Worm (Caenorhabditis elegans) whole organism, L2 larva: ENCODE data around the gene ztf-31.

Experiments
- C34F6.9 ChIP-seq: fragments of 150-350 bp; optimal IDR thresholded peaks from 2 replicates; lab custom pipeline; 2014; ENCODE audit warnings: missing biosample characterization, missing genetic modification characterization
- F13H6.1 ChIP-seq: sonication (generic microtip); optimal IDR thresholded peaks from 2 replicates; lab custom pipeline; 2016; ENCODE audit warnings: missing genetic modification characterization, missing compliant biosample characterization
- Y55F3AM.14 ChIP-seq: fragments of 200-800 bp; sonication (Bioruptor generic); optimal IDR thresholded peaks from 2 replicates; lab custom pipeline; 2018; ENCODE audit warnings: mild to moderate bottlenecking, missing genetic modification characterization, missing compliant biosample characterization
- ZK546.5 ChIP-seq: sonication (generic microtip); optimal IDR thresholded peaks from 2 replicates; lab custom pipeline; 2017; ENCODE audit warnings: missing biosample characterization, missing genetic modification characterization
- alr-1 ChIP-seq: fragments of 150-350 bp; optimal IDR thresholded peaks from 2 replicates; lab custom pipeline; 2014; ENCODE audit warnings: missing biosample characterization, missing genetic modification characterization
- ama-1 ChIP-seq: fragments of 150-350 bp; optimal IDR thresholded peaks from 2 replicates; lab custom pipeline; 2018; ENCODE audit warnings: inconsistent platforms
- ceh-16 ChIP-seq: fragments of 150-350 bp; optimal IDR thresholded peaks from 2 replicates; lab custom pipeline; 2014; ENCODE audit warnings: missing biosample characterization, missing genetic modification characterization
- ceh-82 ChIP-seq: fragments of 150-350 bp; optimal IDR thresholded peaks from 2 replicates; lab custom pipeline; 2014; ENCODE audit warnings: missing biosample characterization, missing genetic modification characterization
- crh-2 ChIP-seq: sonication (generic microtip); optimal IDR thresholded peaks from 2 replicates; lab custom pipeline; 2017; ENCODE audit warnings: missing biosample characterization, missing genetic modification characterization
- dmd-4 ChIP-seq: sonication (generic microtip); optimal IDR thresholded peaks from 2 replicates; lab custom pipeline; 2017; ENCODE audit warnings: missing biosample characterization, missing genetic modification characterization
- egl-27 ChIP-seq: sonication (generic microtip); optimal IDR thresholded peaks from 3 replicates; lab custom pipeline; 2017; ENCODE audit warnings: missing biosample characterization, missing genetic modification reagents, missing genetic modification characterization
- elt-3 ChIP-seq: sonication (generic microtip); optimal IDR thresholded peaks from 2 replicates; lab custom pipeline; 2017; ENCODE audit warnings: missing biosample characterization, missing genetic modification characterization
- fos-1 ChIP-seq: fragments of 150-350 bp; optimal IDR thresholded peaks from 2 replicates; lab custom pipeline; 2014; ENCODE audit warnings: missing biosample characterization, missing genetic modification characterization
- gmeb-1 ChIP-seq: fragments of 150-350 bp; optimal IDR thresholded peaks from 2 replicates; lab custom pipeline; 2014; ENCODE audit warnings: missing biosample characterization, missing genetic modification characterization
- lin-13 ChIP-seq: fragments of 150-350 bp; optimal IDR thresholded peaks from 2 replicates; lab custom pipeline; 2014; ENCODE audit warnings: missing biosample characterization, missing genetic modification reagents, missing genetic modification characterization
- lin-39 ChIP-seq: fragments of 150-350 bp; optimal IDR thresholded peaks from 2 replicates; lab custom pipeline; 2014; ENCODE audit warnings: missing biosample characterization, missing genetic modification reagents, missing genetic modification characterization
- lsy-2 ChIP-seq, 2 experiments: fragments of 150-350 bp in 1 of 2; sonication (generic microtip) in 1 of 2; optimal IDR thresholded peaks; 2 replicates each; lab custom pipeline; 2014 to 2017; ENCODE audit warnings: missing biosample characterization in 2 of 2, missing genetic modification characterization in 2 of 2
- mab-5 ChIP-seq: fragments of 150-350 bp; optimal IDR thresholded peaks from 2 replicates; lab custom pipeline; 2014; ENCODE audit warnings: missing biosample characterization, missing genetic modification characterization
- nhr-10 ChIP-seq: sonication (generic microtip); optimal IDR thresholded peaks from 2 replicates; lab custom pipeline; 2017; ENCODE audit warnings: missing biosample characterization, missing genetic modification characterization
- nhr-129 ChIP-seq: fragments of 150-350 bp; optimal IDR thresholded peaks from 2 replicates; lab custom pipeline; 2014; ENCODE audit warnings: missing biosample characterization, missing genetic modification characterization
- nhr-21 ChIP-seq: fragments of 150-350 bp; optimal IDR thresholded peaks from 2 replicates; lab custom pipeline; 2014; ENCODE audit warnings: missing biosample characterization, missing genetic modification characterization
- nhr-23 ChIP-seq: fragments of 150-350 bp; optimal IDR thresholded peaks from 2 replicates; lab custom pipeline; 2014; ENCODE audit warnings: missing biosample characterization, missing genetic modification reagents, missing genetic modification characterization
- nhr-237 ChIP-seq: fragments of 150-350 bp; optimal IDR thresholded peaks from 2 replicates; lab custom pipeline; 2014; ENCODE audit warnings: missing biosample characterization, missing genetic modification characterization
- nhr-6 ChIP-seq: fragments of 150-350 bp; optimal IDR thresholded peaks from 2 replicates; lab custom pipeline; 2014; ENCODE audit warnings: missing biosample characterization, missing genetic modification characterization
- sma-9 ChIP-seq, 2 experiments: fragments of 150-350 bp in 1 of 2; sonication (generic microtip) in 1 of 2; optimal IDR thresholded peaks; 2 replicates each; lab custom pipeline; 2014 to 2016; ENCODE audit warnings: missing genetic modification characterization in 2 of 2, mild to moderate bottlenecking in 1 of 2, missing biosample characterization in 1 of 2, missing compliant biosample characterization in 1 of 2, missing genetic modification reagents in 1 of 2, moderate library complexity in 1 of 2
- snpc-4 ChIP-seq: fragments of 150-350 bp; optimal IDR thresholded peaks from 2 replicates; lab custom pipeline; 2014; ENCODE audit warnings: missing biosample characterization, missing genetic modification characterization
- unc-39 ChIP-seq: fragments of 150-350 bp; optimal IDR thresholded peaks from 2 replicates; lab custom pipeline; 2014; ENCODE audit warnings: missing biosample characterization, missing genetic modification characterization
- unc-55 ChIP-seq: fragments of 150-350 bp; sonication (generic microtip); optimal IDR thresholded peaks from 3 replicates; lab custom pipeline; 2014; ENCODE audit warnings: missing biosample characterization, missing genetic modification reagents, missing genetic modification characterization
- zag-1 ChIP-seq: fragments of 150-350 bp; optimal IDR thresholded peaks from 2 replicates; lab custom pipeline; 2014; ENCODE audit warnings: missing biosample characterization, missing genetic modification characterization
- ztf-1 ChIP-seq: fragments of 200-800 bp; sonication (Bioruptor generic); conservative IDR thresholded peaks from 2 replicates; pipeline ENCODE4 v1.3.6; 2022; ENCODE audit warnings: missing genetic modification characterization, missing compliant biosample characterization
- ztf-11 ChIP-seq: sonication (generic microtip); optimal IDR thresholded peaks from 2 replicates; lab custom pipeline; 2017; ENCODE audit warnings: missing biosample characterization, missing genetic modification characterization
- ztf-4 ChIP-seq: fragments of 150-350 bp; optimal IDR thresholded peaks from 2 replicates; lab custom pipeline; 2014; ENCODE audit warnings: missing biosample characterization, missing genetic modification characterization

The ztf-31 gene

ce11 chrIII:7209721-7210120 is 31.4 kb upstream of the ztf-31 start, which contains the start of gene R151.2:
Gene R151.2, plus strand, starts transcription at chrIII:7209967.
- TF ChIP-seq lin-13 (GFP tag; lab: Kevin White, UChicago) = no peak
- no peak for TF ChIP-seq nhr-10 (tag; lab: Kevin White, UChicago)
- TF ChIP-seq elt-3 (tag; lab: Kevin White, UChicago) = no peak
- no peak for TF ChIP-seq lin-39 (tag; lab: Kevin White, UChicago)
- TF ChIP-seq F13H6.1 (tag; lab: Kevin White, UChicago) = no peak
- TF ChIP-seq snpc-4 = no peak

ce11 chrIII:7210486-7210885 is 30.7 kb upstream of the ztf-31 start:
- TF ChIP-seq sma-9 (GFP tag; optimal IDR thresholded peaks at IDR 0.05; lab: Kevin White, UChicago) = no peak
- TF ChIP-seq sma-9 (tag; optimal IDR thresholded peaks at IDR 0.05; lab: Kevin White, UChicago) = no peak
- no peak for TF ChIP-seq ztf-4 (tag; lab: Kevin White, UChicago)
- TF ChIP-seq ztf-11 (tag; lab: Kevin White, UChicago) = no peak
- no peak for TF ChIP-seq ZK546.5 (tag; lab: Kevin White, UChicago)
- no peak for TF ChIP-seq nhr-237 (tag; lab: Kevin White, UChicago)
- peak; percentile 22 for TF ChIP-seq unc-55
- TF ChIP-seq, all 48 proteins: peak for 1

ce11 chrIII:7212028-7212427 is 29.1 kb upstream of the ztf-31 start:
- TF ChIP-seq nhr-237 (tag; lab: Kevin White, UChicago) (no peak), unc-55 (no peak), ZK546.5 (tag; lab: Kevin White, UChicago) (no peak), gmeb-1 (tag; lab: Kevin White, UChicago) (peak; percentile 19), elt-3 (tag; lab: Kevin White, UChicago) (no peak), dmd-4 (no peak), fos-1 (tag; lab: Kevin White, UChicago) (peak; percentile 62), ama-1 (no peak), lin-39 (tag; lab: Kevin White, UChicago) (no peak), F13H6.1 (tag; lab: Kevin White, UChicago) (no peak), lin-13 (GFP tag; lab: Kevin White, UChicago) (no peak), ceh-16 (tag; lab: Kevin White, UChicago) (no peak)

- TF ChIP-seq sma-9 (GFP tag; optimal IDR thresholded peaks at IDR 0.05; lab: Kevin White, UChicago) = peak; percentile 19
- no peak for TF ChIP-seq sma-9 (tag; optimal IDR thresholded peaks at IDR 0.05; lab: Kevin White, UChicago)
- TF ChIP-seq alr-1 (tag; lab: Kevin White, UChicago) = no peak
- peak in 1 of 2 experiments; percentile 16 for TF ChIP-seq lsy-2 (tag; optimal IDR thresholded peaks at IDR 0.05; lab: Kevin White, UChicago)
- no peak for TF ChIP-seq snpc-4
- no peak for TF ChIP-seq nhr-6
- TF ChIP-seq gmeb-1 (tag; lab: Kevin White, UChicago) = no peak
- no peak for TF ChIP-seq ceh-16 (tag; lab: Kevin White, UChicago)
- no peak for TF ChIP-seq nhr-23
- no peak for TF ChIP-seq zag-1
- no peak for TF ChIP-seq fos-1 (tag; lab: Kevin White, UChicago)
- TF ChIP-seq F13H6.1 (tag; lab: Kevin White, UChicago) = peak; percentile 13
- TF ChIP-seq ceh-82 = no peak
- TF ChIP-seq nhr-129 (tag; lab: Kevin White, UChicago) = peak; percentile 55
- TF ChIP-seq mab-5 = no peak
- TF ChIP-seq egl-27 (tag; lab: Kevin White, UChicago) = no peak
- no peak for TF ChIP-seq elt-3 (tag; lab: Kevin White, UChicago)
- TF ChIP-seq Y55F3AM.14 (GFP tag; lab: Kevin White, UChicago) = no peak
- TF ChIP-seq unc-39 = no peak
Observed at ce11 chrIII:7215532-7215931, 25.6 kb upstream of the ztf-31 start.

ce11 chrIII:7216226-7216625 is 24.9 kb upstream of the ztf-31 start, which contains the start of gene R151.1:
Gene R151.1, plus strand, starts transcription at chrIII:7216526.
- TF ChIP-seq ztf-1 (no peak), C34F6.9 (tag; lab: Kevin White, UChicago) (no peak), crh-2 (no peak), nhr-21 (tag; lab: Kevin White, UChicago) (no peak), elt-3 (tag; lab: Kevin White, UChicago) (no peak)
- TF ChIP-seq, all 48 proteins: peak for 0
